Worm (Caenorhabditis elegans) whole organism, mixed stage, embryonic: ENCODE results near the gene clec-252.

ENCODE experiments used
- M03D4.4 ChIP-seq: sonication (generic microtip); optimal IDR thresholded peaks from 2 replicates; lab custom pipeline; 2017; ENCODE audit warnings: mild to moderate bottlenecking, missing genetic modification characterization, missing compliant biosample characterization
- blmp-1 ChIP-seq: fragments of 150-350 bp; optimal IDR thresholded peaks from 2 replicates; lab custom pipeline; 2014; ENCODE audit warnings: missing biosample characterization, missing genetic modification characterization
- ham-2 ChIP-seq: fragments of 200-800 bp; sonication (Bioruptor generic); optimal IDR thresholded peaks from 2 replicates; lab custom pipeline; 2018; ENCODE audit warnings: mild to moderate bottlenecking, missing genetic modification characterization, missing compliant biosample characterization
- hlh-1 ChIP-seq: fragments of 150-350 bp; optimal IDR thresholded peaks from 2 replicates; lab custom pipeline; 2014; ENCODE audit warnings: missing biosample characterization, missing genetic modification reagents, missing genetic modification characterization
- mls-2 ChIP-seq: sonication (generic microtip); optimal IDR thresholded peaks from 2 replicates; lab custom pipeline; 2016; ENCODE audit warnings: mild to moderate bottlenecking, missing genetic modification characterization, moderate library complexity, missing compliant biosample characterization
- nhr-237 ChIP-seq: fragments of 150-350 bp; optimal IDR thresholded peaks from 2 replicates; lab custom pipeline; 2014; ENCODE audit warnings: missing biosample characterization, missing genetic modification characterization
- nhr-28 ChIP-seq: fragments of 150-350 bp; optimal IDR thresholded peaks from 2 replicates; lab custom pipeline; 2014; ENCODE audit warnings: missing biosample characterization, missing genetic modification characterization
- nhr-76 ChIP-seq: sonication (generic microtip); optimal IDR thresholded peaks from 2 replicates; lab custom pipeline; 2017; ENCODE audit warnings: missing biosample characterization, missing genetic modification characterization
- snpc-4 ChIP-seq: fragments of 150-350 bp; optimal IDR thresholded peaks from 2 replicates; lab custom pipeline; 2014; ENCODE audit warnings: missing biosample characterization, missing genetic modification characterization
- unc-120 ChIP-seq: sonication (generic microtip); optimal IDR thresholded peaks from 2 replicates; lab custom pipeline; 2017; ENCODE audit warnings: missing genetic modification characterization, missing compliant biosample characterization; ENCODE audit not compliant: poor library complexity, severe bottlenecking
- unc-39 ChIP-seq: fragments of 150-350 bp; optimal IDR thresholded peaks from 2 replicates; lab custom pipeline; 2014; ENCODE audit warnings: missing biosample characterization, missing genetic modification characterization
- unc-62 ChIP-seq: fragments of 150-350 bp; optimal IDR thresholded peaks from 2 replicates; lab custom pipeline; 2014; ENCODE audit warnings: missing biosample characterization, missing genetic modification reagents, missing genetic modification characterization
- zip-8 ChIP-seq: fragments of 150-350 bp; optimal IDR thresholded peaks from 2 replicates; lab custom pipeline; 2014; ENCODE audit warnings: missing biosample characterization, missing genetic modification characterization
- ztf-11 ChIP-seq: fragments of 150-350 bp; optimal IDR thresholded peaks from 2 replicates; lab custom pipeline; 2014; ENCODE audit warnings: missing biosample characterization, missing genetic modification characterization

DNA sequence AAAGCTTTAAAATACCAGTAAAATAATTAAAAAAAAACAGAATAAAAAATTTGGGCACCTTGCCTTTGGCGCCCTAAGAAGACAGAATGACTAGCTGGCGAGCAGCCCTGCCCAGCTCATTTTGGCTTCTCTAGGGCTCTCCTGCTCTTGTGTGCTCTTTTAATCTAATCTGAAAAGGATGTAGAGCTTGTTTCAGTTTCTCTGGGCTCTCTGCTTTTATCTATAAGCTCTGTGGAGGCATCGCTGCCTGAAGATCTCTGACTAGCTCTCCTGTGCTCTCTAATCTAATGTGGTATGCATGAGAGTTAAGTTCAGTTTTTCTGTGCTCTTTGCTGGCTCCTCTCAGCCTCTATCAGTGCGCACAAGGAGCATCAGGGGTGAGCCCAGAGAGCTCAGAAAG lies 22.8 kb downstream of the clec-252 start:
- no peak for TF ChIP-seq unc-62 (GFP tag; lab: Kevin White, UChicago)
- TF ChIP-seq nhr-237 (tag; lab: Kevin White, UChicago): no peak
- no peak for TF ChIP-seq zip-8 (tag; lab: Kevin White, UChicago)
- TF ChIP-seq ztf-11 (tag; lab: Kevin White, UChicago): no peak
- no peak for TF ChIP-seq ham-2 (GFP tag; lab: Kevin White, UChicago)
- TF ChIP-seq snpc-4 (tag; lab: Kevin White, UChicago): no peak
- TF ChIP-seq unc-120 (tag; lab: Kevin White, UChicago): no peak
- TF ChIP-seq unc-39 (tag; lab: Kevin White, UChicago): no peak
- TF ChIP-seq mls-2 (tag; lab: Kevin White, UChicago): no peak
- no peak for TF ChIP-seq M03D4.4 (tag; lab: Kevin White, UChicago)
- no peak for TF ChIP-seq nhr-76 (tag; lab: Kevin White, UChicago)
- TF ChIP-seq nhr-28: no peak
- TF ChIP-seq blmp-1 (tag; lab: Kevin White, UChicago): no peak
- TF ChIP-seq hlh-1 (tag; lab: Kevin White, UChicago): no peak
